Worm (Caenorhabditis elegans): ENCODE results near the gene T05H10.8.
A peak's percentile ranks its signal among the peaks of the same experiment; 100 is the strongest.

Gene T05H10.8

DNA sequence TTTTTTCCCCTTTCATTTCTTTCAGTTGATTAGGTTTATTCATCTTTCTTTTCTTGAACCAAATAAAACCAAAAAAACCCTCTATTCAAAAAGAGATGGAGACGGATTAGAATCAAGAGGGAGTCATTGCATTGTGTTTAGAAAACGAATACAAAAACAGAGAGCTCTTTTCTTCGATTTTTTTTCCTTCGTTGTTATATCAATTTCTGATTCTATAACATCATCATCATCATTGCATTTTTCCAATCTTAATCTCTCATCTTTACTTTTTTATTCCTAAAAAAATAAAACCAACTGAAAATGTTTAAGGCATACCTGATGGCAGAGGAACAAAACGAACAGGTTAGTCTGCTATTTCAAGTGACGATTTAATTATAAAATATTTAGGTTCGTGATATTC lies at the start of gene T05H10.8:
TSS of gene T05H10.8 (plus strand) at position 301 of the 400 bp plus-strand sequence.
- TF ChIP-seq flt-1 (GFP tag; IDR thresholded peaks at IDR 0.05) (no peak), T22C8.4 (GFP tag; IDR thresholded peaks at IDR 0.05) (no peak), tab-1 (GFP tag; IDR thresholded peaks at IDR 0.05) (no peak), klf-2 (GFP tag; conservative IDR thresholded peaks at IDR 0.05) (no peak), ref-1 (GFP tag; conservative IDR thresholded peaks at IDR 0.05) (no peak), cog-1 (tag; optimal IDR thresholded peaks at IDR 0.05) (no peak), ztf-29 (GFP tag; IDR thresholded peaks at IDR 0.05) (no peak), ztf-23 (GFP tag; IDR thresholded peaks at IDR 0.05) (no peak), med-1 (GFP tag; optimal IDR thresholded peaks at IDR 0.05; ENCODE audit: insufficient read depth) (no peak)

DNA sequence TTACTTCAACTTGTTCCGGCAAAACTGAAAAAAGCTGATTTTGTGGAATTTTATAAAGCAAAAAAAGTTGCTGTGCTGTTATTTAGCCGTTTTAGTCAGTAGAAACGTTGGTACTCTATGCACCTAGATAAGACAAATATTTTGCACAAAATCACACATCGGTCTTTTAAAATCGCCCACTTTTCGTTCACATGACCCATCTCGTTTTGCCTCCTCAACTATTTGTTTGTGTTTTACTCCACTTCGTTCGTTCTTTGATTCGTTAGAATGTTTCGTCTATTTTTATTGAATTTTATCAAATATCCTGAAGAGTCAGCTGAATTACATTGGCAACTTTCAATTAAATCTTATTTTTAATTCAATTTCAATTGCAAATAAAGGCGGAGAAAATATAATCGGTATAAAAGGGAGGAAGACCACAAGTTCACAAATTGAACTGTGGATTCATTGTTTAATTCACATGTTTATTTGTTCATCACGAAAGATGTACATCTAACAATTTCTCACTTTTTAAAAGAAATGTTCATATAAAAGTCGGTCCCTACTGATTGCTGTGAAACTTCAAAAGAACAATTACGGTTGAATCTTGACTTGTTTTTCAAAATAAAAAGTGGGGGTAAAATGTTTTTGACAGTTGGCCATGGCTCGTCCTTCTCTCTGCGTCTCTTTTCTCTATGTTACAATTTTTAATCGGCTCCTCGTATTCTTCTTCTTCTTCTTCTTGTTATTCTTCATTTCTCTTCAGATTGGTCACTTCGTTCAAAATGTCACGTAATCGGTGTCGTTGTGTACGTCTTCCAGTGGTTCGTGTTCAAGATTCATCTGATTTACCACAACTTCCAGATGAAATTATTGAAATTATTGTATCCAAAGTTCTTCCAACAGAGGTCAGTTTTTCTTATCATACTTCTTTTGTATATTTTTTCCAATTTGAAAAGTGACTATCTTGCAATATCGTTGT lies 46.5 kb upstream of the T05H10.8 start, which contains the start of gene DH11.2:
TSS of gene DH11.2 (plus strand) at position 746 of the 961 bp plus-strand sequence.
- TF ChIP-seq ztf-23 (GFP tag; IDR thresholded peaks at IDR 0.05) (no peak), T22C8.4 (GFP tag; IDR thresholded peaks at IDR 0.05) (no peak), ref-1 (GFP tag; conservative IDR thresholded peaks at IDR 0.05) (no peak), flt-1 (GFP tag; IDR thresholded peaks at IDR 0.05) (no peak), tab-1 (GFP tag; IDR thresholded peaks at IDR 0.05) (no peak), med-1 (GFP tag; optimal IDR thresholded peaks at IDR 0.05; ENCODE audit: insufficient read depth) (no peak), ztf-29 (GFP tag; IDR thresholded peaks at IDR 0.05) (no peak), cog-1 (tag; optimal IDR thresholded peaks at IDR 0.05) (no peak), klf-2 (GFP tag; conservative IDR thresholded peaks at IDR 0.05) (no peak)

DNA sequence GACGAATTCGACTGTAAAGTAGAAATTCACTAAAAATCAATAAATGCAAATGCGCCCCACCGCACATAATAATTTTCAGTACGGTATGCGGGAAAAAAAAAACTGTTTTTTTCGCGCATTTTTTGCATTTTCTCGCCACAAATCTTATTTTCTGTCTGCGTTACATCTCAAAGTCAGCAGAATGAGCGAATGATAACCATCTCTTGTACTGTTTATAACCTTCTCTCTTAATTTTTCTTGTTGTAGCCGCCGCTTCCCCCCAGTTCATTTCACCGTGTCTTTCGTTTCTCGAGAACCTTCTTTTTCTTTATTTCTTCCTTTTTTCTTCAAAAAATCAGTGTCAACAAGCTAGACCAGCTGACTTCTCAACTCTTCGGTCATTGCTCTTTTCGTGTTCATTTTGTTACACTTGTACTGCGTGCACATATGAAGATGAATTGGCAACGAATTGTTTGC lies 43.4 kb upstream of the T05H10.8 start:
- TF ChIP-seq T22C8.4 (GFP tag; IDR thresholded peaks at IDR 0.05) (0 out of 2 replicates have a peak, but pooled peaks have one; percentile 13), klf-2 (GFP tag; conservative IDR thresholded peaks at IDR 0.05) (no peak), ref-1 (GFP tag; conservative IDR thresholded peaks at IDR 0.05) (no peak), med-1 (GFP tag; optimal IDR thresholded peaks at IDR 0.05; ENCODE audit: insufficient read depth) (no peak), tab-1 (GFP tag; IDR thresholded peaks at IDR 0.05) (no peak), ztf-23 (GFP tag; IDR thresholded peaks at IDR 0.05) (no peak), ztf-29 (GFP tag; IDR thresholded peaks at IDR 0.05) (no peak), cog-1 (tag; optimal IDR thresholded peaks at IDR 0.05) (no peak)

DNA sequence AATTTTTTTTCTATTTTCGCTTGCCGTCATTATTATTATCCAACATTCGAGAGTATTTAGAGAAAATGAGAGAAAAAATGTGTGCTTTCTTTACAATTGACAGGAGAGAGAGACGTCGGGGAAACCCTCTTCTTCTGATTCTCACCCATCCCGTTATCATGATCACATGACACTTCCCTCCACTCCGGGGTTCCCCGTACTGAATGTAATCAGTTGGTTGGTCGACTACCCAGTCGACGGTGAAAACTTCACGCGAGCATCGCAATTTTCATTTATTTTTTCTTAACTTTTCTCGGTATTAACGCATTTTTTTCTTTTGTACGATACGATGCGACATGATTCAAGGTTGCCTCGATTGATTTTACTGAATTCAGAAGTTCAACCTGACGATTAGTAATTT lies 42.7 kb upstream of the T05H10.8 start:
- TF ChIP-seq flt-1 (GFP tag; IDR thresholded peaks at IDR 0.05) (no peak), T22C8.4 (GFP tag; IDR thresholded peaks at IDR 0.05) (no peak), cog-1 (tag; optimal IDR thresholded peaks at IDR 0.05) (no peak), tab-1 (GFP tag; IDR thresholded peaks at IDR 0.05) (no peak), klf-2 (GFP tag; conservative IDR thresholded peaks at IDR 0.05) (no peak), ref-1 (GFP tag; conservative IDR thresholded peaks at IDR 0.05) (no peak)

DNA sequence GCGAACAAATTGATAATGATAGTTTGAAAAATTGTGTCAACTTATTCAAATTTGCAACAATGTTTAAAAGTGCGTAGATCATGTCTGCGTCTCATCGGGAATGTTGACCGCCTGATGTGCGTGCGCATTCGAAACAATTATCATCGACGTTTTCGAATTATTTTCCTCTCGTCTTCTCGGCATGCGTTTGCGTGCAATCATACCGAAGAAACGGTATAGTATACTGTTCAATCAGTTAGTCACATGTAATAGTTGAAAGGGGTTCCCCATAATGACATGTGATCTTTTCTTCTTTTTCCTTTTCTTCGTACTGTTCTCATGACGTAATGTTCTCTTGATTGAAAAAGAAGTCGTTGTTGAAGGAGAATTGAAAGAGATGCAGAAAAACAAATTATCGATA lies 42.1 kb upstream of the T05H10.8 start:
- TF ChIP-seq klf-2 (GFP tag; conservative IDR thresholded peaks at IDR 0.05) (no peak), med-1 (GFP tag; optimal IDR thresholded peaks at IDR 0.05; ENCODE audit: insufficient read depth) (no peak), tab-1 (GFP tag; IDR thresholded peaks at IDR 0.05) (no peak), T22C8.4 (GFP tag; IDR thresholded peaks at IDR 0.05) (no peak), ref-1 (GFP tag; conservative IDR thresholded peaks at IDR 0.05) (no peak), ztf-23 (GFP tag; IDR thresholded peaks at IDR 0.05) (no peak), flt-1 (GFP tag; IDR thresholded peaks at IDR 0.05) (no peak), cog-1 (tag; optimal IDR thresholded peaks at IDR 0.05) (no peak), ztf-29 (GFP tag; IDR thresholded peaks at IDR 0.05) (no peak)

DNA sequence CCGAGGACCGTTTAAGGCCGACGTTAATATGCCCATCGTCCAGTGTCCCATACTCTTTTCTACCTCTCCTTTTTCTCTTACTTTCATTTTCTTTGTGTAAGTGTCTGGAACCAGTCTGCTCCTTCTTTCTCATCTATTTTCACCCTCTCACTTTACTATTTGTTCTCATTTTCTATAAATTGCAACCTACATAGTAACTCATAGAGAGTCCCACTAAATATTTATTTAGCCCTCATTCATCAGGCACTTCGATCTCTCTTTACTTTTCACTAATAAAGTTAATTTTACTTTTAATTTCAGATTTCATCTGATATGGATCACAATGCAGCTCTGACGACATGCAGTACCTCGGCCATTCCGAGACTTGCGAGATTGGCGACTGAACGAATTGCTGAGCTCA lies 41.5 kb upstream of the T05H10.8 start, which contains the start of gene zyg-11:
TSS of gene zyg-11 (plus strand) at position 301 of the 400 bp plus-strand sequence.
- TF ChIP-seq cog-1 (tag; optimal IDR thresholded peaks at IDR 0.05) (no peak), flt-1 (GFP tag; IDR thresholded peaks at IDR 0.05) (no peak), ztf-29 (GFP tag; IDR thresholded peaks at IDR 0.05) (no peak), med-1 (GFP tag; optimal IDR thresholded peaks at IDR 0.05; ENCODE audit: insufficient read depth) (no peak), T22C8.4 (GFP tag; IDR thresholded peaks at IDR 0.05) (no peak), tab-1 (GFP tag; IDR thresholded peaks at IDR 0.05) (no peak), ztf-23 (GFP tag; IDR thresholded peaks at IDR 0.05) (no peak), klf-2 (GFP tag; conservative IDR thresholded peaks at IDR 0.05) (no peak), ref-1 (GFP tag; conservative IDR thresholded peaks at IDR 0.05) (no peak)

DNA sequence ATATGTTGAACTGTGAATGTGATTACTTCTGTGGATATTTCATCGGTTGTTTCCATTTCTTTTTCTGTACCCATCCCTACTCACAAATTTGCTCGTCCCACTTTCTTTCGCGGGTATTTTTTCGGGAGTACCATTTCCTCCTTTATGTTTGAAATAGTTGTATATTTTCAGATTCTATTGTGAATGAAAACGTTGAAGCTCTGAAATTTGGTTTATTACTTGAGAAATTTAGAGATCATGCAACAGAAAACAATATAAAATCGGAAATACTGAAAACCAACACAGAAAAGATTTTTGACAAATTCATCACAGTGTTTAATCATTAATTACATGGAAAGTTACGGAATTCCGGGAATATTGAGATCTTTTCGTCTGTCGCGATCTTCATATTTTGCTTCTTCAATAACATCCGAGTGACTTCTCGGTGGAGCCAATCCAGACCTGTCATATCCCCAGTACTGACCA lies 38.3 kb upstream of the T05H10.8 start:
- TF ChIP-seq tab-1 (GFP tag; IDR thresholded peaks at IDR 0.05) (no peak), cog-1 (tag; optimal IDR thresholded peaks at IDR 0.05) (no peak), ztf-23 (GFP tag; IDR thresholded peaks at IDR 0.05) (no peak), ztf-29 (GFP tag; IDR thresholded peaks at IDR 0.05) (no peak), ref-1 (GFP tag; conservative IDR thresholded peaks at IDR 0.05) (no peak), med-1 (GFP tag; optimal IDR thresholded peaks at IDR 0.05; ENCODE audit: insufficient read depth) (no peak), T22C8.4 (GFP tag; IDR thresholded peaks at IDR 0.05) (no peak), flt-1 (GFP tag; IDR thresholded peaks at IDR 0.05) (no peak), klf-2 (GFP tag; conservative IDR thresholded peaks at IDR 0.05) (no peak)

DNA sequence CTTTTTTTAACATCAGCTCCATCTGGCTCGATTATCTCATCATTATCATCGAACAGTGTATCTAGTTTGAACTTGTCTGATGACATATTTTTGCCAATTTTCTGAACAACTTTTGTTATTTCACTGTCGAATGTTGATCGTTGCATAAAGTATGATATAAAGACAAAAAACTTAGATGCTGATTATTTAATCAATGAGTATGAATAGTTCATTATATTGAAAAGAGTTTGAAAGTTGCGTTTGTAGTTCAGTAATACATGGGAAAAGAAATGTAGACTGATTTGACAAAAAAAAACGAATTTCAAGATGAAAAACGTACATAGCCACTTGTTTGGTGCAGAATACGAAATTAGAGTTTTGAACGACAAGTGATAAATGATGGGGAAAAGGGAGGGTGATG lies 36.4 kb upstream of the T05H10.8 start, which contains the start of gene hda-2:
TSS of gene hda-2 (minus strand) at position 101 of the 400 bp plus-strand sequence.
- TF ChIP-seq ztf-29 (GFP tag; IDR thresholded peaks at IDR 0.05) (no peak), cog-1 (tag; optimal IDR thresholded peaks at IDR 0.05) (no peak), med-1 (GFP tag; optimal IDR thresholded peaks at IDR 0.05; ENCODE audit: insufficient read depth) (no peak), flt-1 (GFP tag; IDR thresholded peaks at IDR 0.05) (no peak), klf-2 (GFP tag; conservative IDR thresholded peaks at IDR 0.05) (no peak)

DNA sequence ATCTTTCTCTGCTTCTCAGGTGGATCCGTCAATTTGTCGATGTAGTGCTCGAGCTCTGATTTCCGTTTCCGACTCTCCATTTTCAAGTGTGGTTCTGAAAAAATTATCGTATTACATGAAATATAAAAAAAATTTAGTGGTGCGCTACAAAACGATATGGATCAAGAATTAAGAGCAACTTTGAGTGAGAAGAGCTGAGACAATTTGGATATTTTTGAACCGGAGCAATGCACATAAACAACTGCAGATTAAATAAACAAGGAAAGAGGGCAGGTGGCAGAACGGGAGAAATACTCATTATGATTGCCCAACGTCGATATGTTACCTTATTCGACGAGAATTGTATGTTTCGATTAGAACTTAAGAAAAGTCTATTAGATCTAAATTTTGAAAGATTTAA lies 31.2 kb upstream of the T05H10.8 start, which contains the start of gene swsn-7:
TSS of gene swsn-7 (minus strand) at position 101 of the 400 bp plus-strand sequence.
- TF ChIP-seq T22C8.4 (GFP tag; IDR thresholded peaks at IDR 0.05), result no peak
- no peak for TF ChIP-seq ztf-29 (GFP tag; IDR thresholded peaks at IDR 0.05)
- TF ChIP-seq ref-1 (GFP tag; conservative IDR thresholded peaks at IDR 0.05), result no peak
- no peak for TF ChIP-seq ztf-23 (GFP tag; IDR thresholded peaks at IDR 0.05)
- TF ChIP-seq med-1 (GFP tag; optimal IDR thresholded peaks at IDR 0.05; ENCODE audit: insufficient read depth), result no peak
- no peak for TF ChIP-seq klf-2 (GFP tag; conservative IDR thresholded peaks at IDR 0.05)
- no peak for TF ChIP-seq cog-1 (tag; optimal IDR thresholded peaks at IDR 0.05)
- TF ChIP-seq tab-1 (GFP tag; IDR thresholded peaks at IDR 0.05), result no peak
- no peak for TF ChIP-seq flt-1 (GFP tag; IDR thresholded peaks at IDR 0.05)
